Fruit fly (Drosophila melanogaster) whole organism, wandering third instar larva: Measurements from ENCODE around the gene UQCR-6.4L.

Experiments used
- CG32264 ChIP-seq: fragments of 200-800 bp; sonication (Bioruptor generic); optimal IDR thresholded peaks from 2 replicates; lab custom pipeline; 2016; ENCODE audit warnings: missing biosample characterization, missing genetic modification characterization
- CG9705 ChIP-seq: fragments of 200-800 bp; sonication (Bioruptor generic); optimal IDR thresholded peaks from 2 replicates; lab custom pipeline; 2018; ENCODE audit warnings: missing biosample characterization, mild to moderate bottlenecking, missing genetic modification characterization
- CrebA ChIP-seq: fragments of 200-800 bp; sonication (Bioruptor generic); optimal IDR thresholded peaks from 2 replicates; lab custom pipeline; 2016; ENCODE audit warnings: missing biosample characterization, mild to moderate bottlenecking, missing genetic modification characterization, borderline replicate concordance
- Dfd ChIP-seq: fragments of >200 bp; optimal IDR thresholded peaks from 2 replicates; lab custom pipeline; 2017; ENCODE audit warnings: missing biosample characterization, missing genetic modification characterization
- Dif ChIP-seq: fragments of 200-275, 200-300 bp; sonication (Bioruptor generic); optimal IDR thresholded peaks from 2 replicates; lab custom pipeline; 2018; ENCODE audit warnings: missing biosample characterization, missing genetic modification characterization; ENCODE audit not compliant: partially characterized antibody
- Hnf4 ChIP-seq: fragments of 200-800 bp; sonication (Bioruptor generic); optimal IDR thresholded peaks from 2 replicates; lab custom pipeline; 2016; ENCODE audit warnings: missing biosample characterization, mild to moderate bottlenecking, missing genetic modification characterization
- Hr78 ChIP-seq: fragments of >200 bp; optimal IDR thresholded peaks from 2 replicates; lab custom pipeline; 2017; ENCODE audit warnings: missing biosample characterization, missing genetic modification characterization
- Hr83 ChIP-seq: fragments of 200-300 bp; sonication (Bioruptor generic); optimal IDR thresholded peaks from 2 replicates; lab custom pipeline; 2016; ENCODE audit warnings: missing biosample characterization, mild to moderate bottlenecking, missing genetic modification characterization, moderate library complexity; ENCODE audit not compliant: poor library complexity, severe bottlenecking
- Jra ChIP-seq: sonication (Bioruptor generic); optimal IDR thresholded peaks from 2 replicates; lab custom pipeline; 2016; ENCODE audit warnings: missing biosample characterization, missing genetic modification characterization
- Mio ChIP-seq: sonication (Bioruptor generic); optimal IDR thresholded peaks from 2 replicates; lab custom pipeline; 2016; ENCODE audit warnings: missing biosample characterization, missing genetic modification characterization
- N ChIP-seq: fragments of >200 bp; optimal IDR thresholded peaks from 2 replicates; lab custom pipeline; 2018; ENCODE audit warnings: missing biosample characterization, missing external identifiers, missing genetic modification characterization
- OdsH ChIP-seq: fragments of 200-800 bp; sonication (Bioruptor generic); optimal IDR thresholded peaks from 2 replicates; lab custom pipeline; 2016; ENCODE audit warnings: missing biosample characterization, mild to moderate bottlenecking, missing genetic modification characterization
- Rel ChIP-seq, 2 experiments: fragments of 200-800 bp; sonication (Bioruptor generic) in 1 of 2; optimal IDR thresholded peaks; 2 replicates in 1 of 2; 3 replicates in 1 of 2; lab custom pipeline; 2016 to 2019; ENCODE audit warnings: mild to moderate bottlenecking in 2 of 2, missing biosample characterization in 2 of 2, missing genetic modification characterization in 2 of 2, moderate library complexity in 1 of 2
- Sp1 ChIP-seq: fragments of 200-800 bp; sonication (Bioruptor generic); optimal IDR thresholded peaks from 3 replicates; lab custom pipeline; 2019; ENCODE audit warnings: missing biosample characterization, mild to moderate bottlenecking, missing genetic modification characterization, moderate library complexity
- Vsx2 ChIP-seq: fragments of 200-300, 225-300 bp; sonication (Bioruptor generic); optimal IDR thresholded peaks from 2 replicates; lab custom pipeline; 2018; ENCODE audit warnings: missing biosample characterization, missing genetic modification characterization; ENCODE audit not compliant: partially characterized antibody
- brk ChIP-seq: fragments of 200-800 bp; sonication (Bioruptor generic); optimal IDR thresholded peaks from 2 replicates; lab custom pipeline; 2016; ENCODE audit warnings: missing biosample characterization, mild to moderate bottlenecking, missing genetic modification characterization
- dsf ChIP-seq: sonication (Bioruptor generic); optimal IDR thresholded peaks from 2 replicates; lab custom pipeline; 2016; ENCODE audit warnings: missing biosample characterization, missing genetic modification characterization, borderline replicate concordance
- ey ChIP-seq: fragments of 200-800 bp; sonication (Bioruptor generic); optimal IDR thresholded peaks from 2 replicates; lab custom pipeline; 2016; ENCODE audit warnings: missing biosample characterization, missing genetic modification characterization
- foxo ChIP-seq, 2 experiments: fragments of 200-800 bp; sonication (Bioruptor generic); optimal IDR thresholded peaks; 2 replicates in 1 of 2; 3 replicates in 1 of 2; lab custom pipeline; 2016 to 2017; ENCODE audit warnings: missing biosample characterization in 2 of 2, missing genetic modification characterization in 2 of 2
- fru ChIP-seq: fragments of 200-800 bp; sonication (Bioruptor generic); optimal IDR thresholded peaks from 3 replicates; lab custom pipeline; 2016; ENCODE audit warnings: missing biosample characterization, mild to moderate bottlenecking, missing genetic modification characterization
- h ChIP-seq: fragments of 200-800 bp; sonication (Bioruptor generic); optimal IDR thresholded peaks from 3 replicates; lab custom pipeline; 2016; ENCODE audit warnings: missing biosample characterization, mild to moderate bottlenecking, missing genetic modification characterization
- lola ChIP-seq: fragments of >200 bp; optimal IDR thresholded peaks from 2 replicates; lab custom pipeline; 2017; ENCODE audit warnings: missing biosample characterization, missing genetic modification characterization
- pan ChIP-seq: fragments of >200 bp; optimal IDR thresholded peaks from 2 replicates; lab custom pipeline; 2017
- psq ChIP-seq: fragments of 200-800 bp; sonication (Bioruptor generic); optimal IDR thresholded peaks from 3 replicates; lab custom pipeline; 2017; ENCODE audit warnings: missing biosample characterization, mild to moderate bottlenecking, missing genetic modification characterization, moderate library complexity
- sage ChIP-seq: fragments of 200-800 bp; sonication (Bioruptor generic); optimal IDR thresholded peaks from 2 replicates; lab custom pipeline; 2016; ENCODE audit warnings: missing biosample characterization, mild to moderate bottlenecking, missing genetic modification characterization
- sv ChIP-seq: fragments of 200-800 bp; sonication (Bioruptor generic); optimal IDR thresholded peaks from 3 replicates; lab custom pipeline; 2016; ENCODE audit warnings: missing biosample characterization, missing genetic modification characterization
- tai ChIP-seq: sonication (Bioruptor generic); optimal IDR thresholded peaks from 2 replicates; lab custom pipeline; 2016; ENCODE audit warnings: missing biosample characterization, missing genetic modification characterization
- usp ChIP-seq: fragments of >200 bp; optimal IDR thresholded peaks from 2 replicates; lab custom pipeline; 2017; ENCODE audit warnings: missing biosample characterization, missing genetic modification characterization
- woc ChIP-seq: sonication (Bioruptor generic); optimal IDR thresholded peaks from 2 replicates; lab custom pipeline; 2016; ENCODE audit warnings: missing biosample characterization, mild to moderate bottlenecking, missing genetic modification characterization

UQCR-6.4L gene

DNA sequence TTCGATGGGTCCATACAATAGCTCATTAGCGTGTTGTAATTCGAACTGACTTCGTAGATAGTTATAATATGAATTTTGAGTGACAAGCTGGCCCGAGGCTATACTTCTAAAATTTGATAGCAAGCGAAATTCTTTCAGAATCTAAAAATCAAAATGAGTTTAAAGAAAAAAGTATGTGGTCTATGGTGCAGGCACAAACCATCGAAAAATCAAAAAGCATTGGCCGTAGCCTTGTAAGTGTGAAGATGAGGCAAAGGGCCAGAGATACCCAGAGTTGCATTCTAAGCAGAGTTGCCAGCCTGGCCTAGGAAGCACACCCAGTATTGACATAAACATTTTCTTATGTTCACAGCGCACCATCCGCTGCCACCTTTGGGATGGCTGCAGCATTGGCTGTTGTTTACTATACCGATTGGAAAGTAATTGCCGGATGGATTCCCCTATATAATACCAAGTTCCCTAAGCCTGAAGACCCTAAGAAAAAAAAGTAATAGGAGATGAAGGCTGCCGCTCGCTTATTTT is at the start of gene UQCR-6.4L:
UQCR-6.4L (plus strand) TSS at position 51 of the 522 bp plus-strand sequence.
- TF ChIP-seq sv (GFP tag; lab: Kevin White, UChicago), result no peak
- TF ChIP-seq ey, result no peak
- no peak for TF ChIP-seq Rel (GFP tag; optimal IDR thresholded peaks at IDR 0.05; lab: Kevin White, UChicago)
- no peak for TF ChIP-seq Rel (tag; optimal IDR thresholded peaks at IDR 0.05; lab: Kevin White, UChicago)
- TF ChIP-seq N, result no peak
- TF ChIP-seq CG32264 (GFP tag; lab: Kevin White, UChicago), result no peak
- TF ChIP-seq dsf (GFP tag; lab: Kevin White, UChicago), result no peak
- TF ChIP-seq Vsx2, result no peak
- TF ChIP-seq Dfd, result no peak
- TF ChIP-seq pan, result no peak
- TF ChIP-seq woc (GFP tag; lab: Kevin White, UChicago), result no peak

DNA sequence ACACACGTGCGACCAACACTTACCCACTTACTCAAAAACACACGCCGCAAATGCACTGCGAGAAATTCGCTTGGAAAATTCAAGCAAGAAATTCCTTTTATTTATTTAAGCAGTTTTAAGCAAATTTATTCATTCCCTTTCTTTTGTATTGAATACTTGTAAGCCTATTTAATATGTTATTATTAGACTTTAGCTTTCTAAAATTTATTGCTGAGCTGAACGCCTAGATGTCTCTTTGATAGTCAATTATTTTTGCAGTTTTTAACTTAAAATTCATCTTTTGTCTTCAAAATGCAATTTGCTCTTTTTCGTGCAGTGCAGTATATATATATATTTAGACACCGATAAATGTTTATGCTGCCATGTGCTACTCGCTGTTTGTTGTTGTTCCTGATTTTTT is 32.6 kb upstream of the UQCR-6.4L start:
- TF ChIP-seq Dfd (no peak), fru (peak; percentile 11), brk (GFP tag; lab: Kevin White, UChicago) (no peak), sv (GFP tag; lab: Kevin White, UChicago) (peak; percentile 74), h (GFP tag; lab: Kevin White, UChicago) (peak; percentile 17)
- TF ChIP-seq, all 38 proteins: peak for 3

DNA sequence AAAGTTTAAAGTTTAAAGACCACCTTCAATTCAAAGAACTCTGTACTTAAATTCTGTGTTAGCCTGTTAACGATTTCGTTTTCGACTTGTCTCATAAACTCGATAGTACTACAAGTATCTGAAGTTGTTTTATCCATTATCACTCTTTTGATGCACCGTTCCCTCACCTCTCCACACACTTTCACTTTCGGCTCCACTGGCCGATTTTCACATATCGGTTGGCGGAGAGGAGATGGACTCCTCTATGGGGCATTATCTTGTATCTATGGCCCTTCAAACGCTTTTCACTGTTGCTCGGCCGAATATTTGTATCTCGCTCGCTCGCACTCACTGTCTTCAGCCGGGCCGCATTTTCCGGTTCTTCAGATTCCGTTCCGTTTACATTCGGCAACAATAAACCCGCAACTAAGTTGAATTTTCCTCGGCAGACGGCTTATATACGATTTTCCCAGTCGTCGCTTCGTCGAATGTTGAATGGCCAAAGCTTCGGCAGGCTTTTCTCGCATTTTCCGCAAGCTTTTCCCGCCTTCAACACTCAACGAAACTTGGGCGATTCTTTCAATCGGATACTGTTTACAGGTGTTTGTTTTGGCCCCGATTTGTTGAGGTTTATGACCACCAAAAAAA is 23.4 kb upstream of the UQCR-6.4L start, which contains the start of gene CG43373:
CG43373 (minus strand) TSS at position 373 of the 627 bp plus-strand sequence.
- no peak for TF ChIP-seq Dfd
- no peak for TF ChIP-seq woc (GFP tag; lab: Kevin White, UChicago)
- no peak for TF ChIP-seq ey
- no peak for TF ChIP-seq foxo (GFP tag; optimal IDR thresholded peaks at IDR 0.05; lab: Kevin White, UChicago)
- TF ChIP-seq lola, result no peak
- no peak for TF ChIP-seq Mio (GFP tag; lab: Kevin White, UChicago)

DNA sequence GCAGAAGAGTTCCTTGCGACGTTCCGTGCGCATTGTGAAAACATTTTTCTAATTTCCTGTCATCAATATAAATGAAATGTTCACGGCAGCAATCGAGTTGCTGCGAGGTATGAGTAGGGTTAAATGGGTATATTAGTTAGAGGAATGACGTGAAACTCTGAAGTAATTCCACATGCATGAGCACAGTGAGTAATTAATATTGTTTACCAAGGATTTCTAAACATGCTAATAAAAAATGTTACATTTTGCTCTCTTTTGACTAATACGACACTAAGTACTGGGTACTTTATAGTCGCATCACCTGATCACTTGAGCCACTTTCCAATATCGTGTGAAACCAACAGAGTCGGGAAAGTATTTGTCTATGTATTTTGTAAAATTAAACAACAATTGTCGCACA is 22.3 kb upstream of the UQCR-6.4L start:
- TF ChIP-seq Vsx2 (no peak), Sp1 (GFP tag; lab: Kevin White, UChicago) (no peak), Hr83 (GFP tag; lab: Kevin White, UChicago) (no peak), Dfd (no peak)

DNA sequence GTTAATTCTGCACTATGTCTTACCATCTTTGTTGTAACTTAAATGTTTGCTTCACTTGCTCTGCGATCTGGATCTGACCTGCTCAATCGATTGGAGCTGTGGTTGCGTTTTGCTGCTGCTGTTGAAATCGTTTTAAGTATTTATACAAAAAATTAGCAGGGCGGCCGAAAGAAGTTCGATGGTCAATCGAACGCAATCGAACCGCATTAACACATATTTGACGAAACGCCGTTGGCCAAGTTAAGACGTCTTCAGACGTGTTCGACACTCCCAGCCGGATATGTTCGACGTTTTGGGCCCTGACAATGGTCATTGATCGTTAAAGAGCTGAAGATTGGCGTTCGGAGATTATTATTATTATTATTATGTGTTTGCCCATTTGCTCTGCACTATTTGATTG is 21.0 kb upstream of the UQCR-6.4L start, which contains the start of gene CG13033:
CG13033 (minus strand) TSS at position 118 of the 400 bp plus-strand sequence.
- TF ChIP-seq Jra (GFP tag; lab: Kevin White, UChicago) (no peak), tai (GFP tag; lab: Kevin White, UChicago) (no peak), OdsH (GFP tag; lab: Kevin White, UChicago) (no peak), usp (GFP tag; lab: Kevin White, UChicago) (no peak), Rel (GFP tag; optimal IDR thresholded peaks at IDR 0.05; lab: Kevin White, UChicago) (no peak), Rel (tag; optimal IDR thresholded peaks at IDR 0.05; lab: Kevin White, UChicago) (no peak), Sp1 (GFP tag; lab: Kevin White, UChicago) (no peak), Mio (GFP tag; lab: Kevin White, UChicago) (no peak), CG9705 (GFP tag; lab: Kevin White, UChicago) (no peak), Vsx2 (no peak), sage (GFP tag; lab: Kevin White, UChicago) (no peak), psq (no peak), foxo (GFP tag; optimal IDR thresholded peaks at IDR 0.05; lab: Kevin White, UChicago) (no peak), ey (no peak), CG32264 (GFP tag; lab: Kevin White, UChicago) (no peak), Hr83 (GFP tag; lab: Kevin White, UChicago) (no peak), Hnf4 (GFP tag; lab: Kevin White, UChicago) (no peak), Hr78 (GFP tag; lab: Kevin White, UChicago) (no peak), Dif (GFP tag; lab: Kevin White, UChicago) (no peak), CrebA (GFP tag; lab: Kevin White, UChicago) (no peak)
